Worm (Caenorhabditis elegans): ENCODE data around the gene cpsf-2.

The cpsf-2 gene

ce11 chrV:7196498-7196966 lies 17.6 kb downstream of the cpsf-2 start, which contains the start of gene F09G2.2 (continued):
- TF ChIP-seq nhr-102 (tag; optimal IDR thresholded peaks at IDR 0.05) (peak; percentile 80), D1046.2 (GFP tag; IDR thresholded peaks at IDR 0.05) (0 out of 2 replicates have a peak, but pooled peaks have one; percentile 44), gei-8 (GFP tag; optimal IDR thresholded peaks at IDR 0.05) (no peak), nhr-48 (tag; optimal IDR thresholded peaks at IDR 0.05) (peak; percentile 79), lir-3 (tag; optimal IDR thresholded peaks at IDR 0.05) (no peak), nhr-11 (tag; optimal IDR thresholded peaks at IDR 0.05) (peak; percentile 92), spr-1 (tag; optimal IDR thresholded peaks at IDR 0.05) (peak; percentile 56), T20F7.1 (GFP tag; optimal IDR thresholded peaks at IDR 0.05) (no peak), ceh-28 (tag; optimal IDR thresholded peaks at IDR 0.05) (no peak), tag-97 (GFP tag; IDR thresholded peaks at IDR 0.05) (no peak), mxl-2 (GFP tag; conservative IDR thresholded peaks at IDR 0.05) (0 out of 2 replicates have a peak, but pooled peaks have one; percentile 36), nhr-111 (GFP tag; optimal IDR thresholded peaks at IDR 0.05) (no peak), ztf-7 (tag; optimal IDR thresholded peaks at IDR 0.05) (peak; percentile 41), ceh-20 (GFP tag; IDR thresholded peaks at IDR 0.05) (peak; percentile 88), ctbp-1 (GFP tag; IDR thresholded peaks at IDR 0.05) (peak; percentile 74), dve-1 (tag; optimal IDR thresholded peaks at IDR 0.05; ENCODE audit: insufficient read depth) (peak; percentile 97), daf-8 (GFP tag; IDR thresholded peaks at IDR 0.05) (no peak), lsy-2 (tag; optimal IDR thresholded peaks at IDR 0.05) (peak; percentile 71 to 93), mes-2 (tag; optimal IDR thresholded peaks at IDR 0.05; ENCODE audit: poor library complexity, severe bottlenecking) (peak; percentile 91), mep-1 (tag; optimal IDR thresholded peaks at IDR 0.05) (peak; percentile 90), snpc-1.2 (GFP tag; IDR thresholded peaks at IDR 0.05) (peak; percentile 53; the same call in 1 of the 2 replicates), ces-1 (GFP tag; optimal IDR thresholded peaks at IDR 0.05) (no peak), lim-7 (GFP tag; IDR thresholded peaks at IDR 0.05) (no peak), unc-62 (GFP tag; optimal IDR thresholded peaks at IDR 0.05 in 1 of 2) (peak in 1 of 2 experiments; percentile 98), unc-62 (tag; optimal IDR thresholded peaks at IDR 0.05) (no peak), egl-27 (tag; optimal IDR thresholded peaks at IDR 0.05) (no peak), pqm-1 (tag; optimal IDR thresholded peaks at IDR 0.05) (no peak), ceh-62 (tag; optimal IDR thresholded peaks at IDR 0.05) (no peak), dmd-9 (GFP tag; IDR thresholded peaks at IDR 0.05) (0 out of 2 replicates have a peak, but pooled peaks have one; percentile 45), fos-1 (tag; optimal IDR thresholded peaks at IDR 0.05) (no peak), mxl-3 (GFP tag; optimal IDR thresholded peaks at IDR 0.05) (peak; percentile 43), zfp-2 (tag; optimal IDR thresholded peaks at IDR 0.05) (peak; percentile 98), zip-2 (tag; optimal IDR thresholded peaks at IDR 0.05) (peak; percentile 49), Y105C5A.15 (GFP tag; IDR thresholded peaks at IDR 0.05) (no peak), nhr-28 (tag; optimal IDR thresholded peaks at IDR 0.05) (peak; percentile 81), nhr-237 (tag; optimal IDR thresholded peaks at IDR 0.05) (no peak), php-3 (GFP tag; IDR thresholded peaks at IDR 0.05) (peak; percentile 46; the same call in 1 of the 2 replicates), tra-1 (GFP tag; IDR thresholded peaks at IDR 0.05) (peak; percentile 89), nhr-10 (tag; optimal IDR thresholded peaks at IDR 0.05) (no peak), zag-1 (tag; optimal IDR thresholded peaks at IDR 0.05) (no peak), hif-1 (tag; optimal IDR thresholded peaks at IDR 0.05) (peak in 1 of 2 experiments; percentile 78), F37D6.2 (tag; optimal IDR thresholded peaks at IDR 0.05) (peak; percentile 31), mdl-1 (tag; optimal IDR thresholded peaks at IDR 0.05) (peak in 1 of 2 experiments; percentile 65), egl-43 (GFP tag; IDR thresholded peaks at IDR 0.05) (peak; percentile 32; the same call in 1 of the 2 replicates), dmd-6 (GFP tag; IDR thresholded peaks at IDR 0.05) (peak; percentile 97), madf-9 (GFP tag; conservative IDR thresholded peaks at IDR 0.05) (peak; percentile 73), unc-130 (GFP tag; optimal IDR thresholded peaks at IDR 0.05) (peak; percentile 78), Y5F2A.4 (GFP tag; optimal IDR thresholded peaks at IDR 0.05) (no peak), jun-1 (tag; optimal IDR thresholded peaks at IDR 0.05) (peak; percentile 76), zip-11 (GFP tag; IDR thresholded peaks at IDR 0.05) (no peak), ceh-82 (tag; optimal IDR thresholded peaks at IDR 0.05) (no peak), saeg-2 (GFP tag; IDR thresholded peaks at IDR 0.05) (no peak)
